Fruit fly (Drosophila melanogaster) whole organism, embryonic: ENCODE results near the gene CG7557.

Experiments used
- CG12071 ChIP-seq: fragments of 200-800 bp; sonication (Bioruptor generic); optimal IDR thresholded peaks from 3 replicates; lab custom pipeline; 2018; ENCODE audit warnings: missing biosample characterization, mild to moderate bottlenecking, missing genetic modification characterization
- CG13287 ChIP-seq: fragments of 200-800 bp; sonication (Bioruptor generic); IDR thresholded peaks from 2 replicates; pipeline ENCODE4 v1.3.6; 2022; ENCODE audit warnings: missing biosample characterization, missing genetic modification characterization; ENCODE audit not compliant: partially characterized antibody
- CG14860 ChIP-seq: fragments of 200-800 bp; sonication (Bioruptor generic); IDR thresholded peaks from 3 replicates; pipeline ENCODE4 v1.3.6; 2022; ENCODE audit warnings: missing biosample characterization, missing genetic modification characterization; ENCODE audit not compliant: partially characterized antibody
- CG15073 ChIP-seq: fragments of 200-800 bp; sonication (Bioruptor generic); optimal IDR thresholded peaks from 2 replicates; lab custom pipeline; 2016; ENCODE audit warnings: missing biosample characterization, missing genetic modification characterization
- CG16863 ChIP-seq: fragments of 200-800 bp; sonication (Bioruptor generic); optimal IDR thresholded peaks from 3 replicates; lab custom pipeline; 2016; ENCODE audit warnings: missing biosample characterization, missing genetic modification characterization
- CG17912 ChIP-seq: fragments of 200-800 bp; sonication (Bioruptor generic); optimal IDR thresholded peaks from 2 replicates; lab custom pipeline; 2018; ENCODE audit warnings: missing biosample characterization, mild to moderate bottlenecking, missing genetic modification characterization
- CG18011 ChIP-seq: fragments of 200-800 bp; sonication (Bioruptor generic); optimal IDR thresholded peaks from 2 replicates; lab custom pipeline; 2017; ENCODE audit warnings: missing biosample characterization, missing genetic modification characterization, mild to moderate bottlenecking, moderate library complexity, missing genotype
- CG18619 ChIP-seq: fragments of 200-800 bp; sonication (Bioruptor generic); optimal IDR thresholded peaks from 3 replicates; lab custom pipeline; 2017; ENCODE audit warnings: missing biosample characterization, mild to moderate bottlenecking, missing genetic modification characterization
- CG5953 ChIP-seq: fragments of 200-800 bp; sonication (Bioruptor generic); IDR thresholded peaks from 2 replicates; pipeline ENCODE4 v1.3.6; 2022; ENCODE audit warnings: missing biosample characterization, missing genetic modification characterization
- CG6175 ChIP-seq: fragments of 200-800 bp; sonication (Bioruptor generic); IDR thresholded peaks from 3 replicates; pipeline ENCODE4 v1.3.6; 2022; ENCODE audit warnings: missing biosample characterization, missing genetic modification characterization
- CG6254 ChIP-seq: fragments of 200-800 bp; sonication (Bioruptor generic); optimal IDR thresholded peaks from 3 replicates; lab custom pipeline; 2017; ENCODE audit warnings: mild to moderate bottlenecking, missing biosample characterization, missing genetic modification reagents, missing genetic modification characterization
- CG7963 ChIP-seq: fragments of 200-800 bp; sonication (Bioruptor generic); IDR thresholded peaks from 3 replicates; pipeline ENCODE4 v1.3.6; 2022; ENCODE audit warnings: missing biosample characterization, missing genetic modification characterization; ENCODE audit not compliant: partially characterized antibody
- CG8290 ChIP-seq, 3 experiments: fragments of 200-800 bp; sonication (Bioruptor generic); optimal IDR thresholded peaks; 2 replicates each; lab custom pipeline; 2016 to 2019; ENCODE audit warnings: missing biosample characterization in 3 of 3, missing genetic modification characterization in 3 of 3, mild to moderate bottlenecking in 2 of 3, moderate library complexity in 1 of 3
- CG9609 ChIP-seq: fragments of 200-800 bp; sonication (Bioruptor generic); optimal IDR thresholded peaks from 3 replicates; lab custom pipeline; 2016; ENCODE audit warnings: missing biosample characterization, missing genetic modification characterization
- Dbx ChIP-seq: fragments of 200-800 bp; sonication (Bioruptor generic); IDR thresholded peaks from 3 replicates; pipeline ENCODE4 v1.3.6; 2022; ENCODE audit warnings: missing biosample characterization, missing genetic modification characterization
- Dfd ChIP-seq, 2 experiments: fragments of >200 bp; optimal IDR thresholded peaks; 2 replicates each; lab custom pipeline; 2017; ENCODE audit warnings: missing biosample characterization in 2 of 2, missing genetic modification characterization in 2 of 2
- Dll ChIP-seq: fragments of 200-800 bp; sonication (Bioruptor generic); IDR thresholded peaks from 4 replicates; pipeline ENCODE4 v1.3.6; 2022; ENCODE audit warnings: missing biosample characterization, missing genetic modification characterization; ENCODE audit not compliant: partially characterized antibody
- H15 ChIP-seq: fragments of 200-800 bp; sonication (Bioruptor generic); IDR thresholded peaks from 3 replicates; pipeline ENCODE4 v1.3.6; 2022; ENCODE audit warnings: missing biosample characterization, missing genetic modification characterization
- HLH3B ChIP-seq: fragments of 200-800 bp; sonication (Bioruptor generic); IDR thresholded peaks from 2 replicates; pipeline ENCODE4 v1.3.6; 2022; ENCODE audit warnings: missing biosample characterization, missing genetic modification characterization
- HLH4C ChIP-seq: fragments of 200-800 bp; sonication (Bioruptor generic); IDR thresholded peaks from 3 replicates; pipeline ENCODE4 v1.3.6; 2022; ENCODE audit warnings: missing biosample characterization, missing genetic modification characterization; ENCODE audit not compliant: partially characterized antibody
- HLHmδ ChIP-seq: fragments of 200-800 bp; sonication (Bioruptor generic); optimal IDR thresholded peaks from 2 replicates; lab custom pipeline; 2018; ENCODE audit warnings: missing biosample characterization, mild to moderate bottlenecking, missing genetic modification characterization, moderate library complexity
- Hsf ChIP-seq: fragments of 200-800 bp; sonication (Bioruptor generic); optimal IDR thresholded peaks from 3 replicates; lab custom pipeline; 2016; ENCODE audit warnings: missing biosample characterization, missing genetic modification characterization
- Lim3 ChIP-seq: fragments of 200-800 bp; sonication (Bioruptor generic); IDR thresholded peaks from 2 replicates; pipeline ENCODE4 v1.3.6; 2022; ENCODE audit warnings: missing biosample characterization, missing genetic modification characterization
- Myb ChIP-seq: fragments of 200-800 bp; sonication (Bioruptor generic); optimal IDR thresholded peaks from 2 replicates; lab custom pipeline; 2016; ENCODE audit warnings: missing biosample characterization, missing genetic modification characterization
- Opbp ChIP-seq: fragments of 200-800 bp; sonication (Bioruptor generic); IDR thresholded peaks from 3 replicates; pipeline ENCODE4 v1.3.6; 2022; ENCODE audit warnings: missing biosample characterization, missing genetic modification characterization; ENCODE audit not compliant: partially characterized antibody
- Six4 ChIP-seq: fragments of 200-800 bp; sonication (Bioruptor generic); optimal IDR thresholded peaks from 2 replicates; lab custom pipeline; 2016; ENCODE audit warnings: missing biosample characterization, missing genetic modification characterization
- Sox102F ChIP-seq: fragments of 200-800 bp; sonication (Bioruptor generic); optimal IDR thresholded peaks from 2 replicates; lab custom pipeline; 2018; ENCODE audit warnings: missing biosample characterization, mild to moderate bottlenecking, missing genetic modification characterization, moderate library complexity
- Stat92E ChIP-seq, 3 experiments: fragments of >200 bp in 2 of 3; fragments of 200-800 bp in 1 of 3; sonication (Bioruptor generic) in 1 of 3; optimal IDR thresholded peaks; 2 replicates each; lab custom pipeline; 2017 to 2019; ENCODE audit warnings: missing biosample characterization in 3 of 3, missing genetic modification characterization in 3 of 3, mild to moderate bottlenecking in 1 of 3, moderate library complexity in 1 of 3
- Taf1 ChIP-seq: fragments of 200-800 bp; sonication (Bioruptor generic); IDR thresholded peaks from 2 replicates; pipeline ENCODE4 v1.3.6; 2022; ENCODE audit warnings: missing biosample characterization, missing genetic modification characterization
- Tbp ChIP-seq: fragments of >200 bp; optimal IDR thresholded peaks from 2 replicates; lab custom pipeline; 2018; ENCODE audit warnings: missing biosample characterization, missing genetic modification characterization
- Xrp1 ChIP-seq: fragments of 200-800 bp; sonication (Bioruptor generic); IDR thresholded peaks from 2 replicates; pipeline ENCODE4 v1.3.6; 2022; ENCODE audit warnings: missing biosample characterization, missing genetic modification characterization
- cad ChIP-seq: fragments of >200 bp; optimal IDR thresholded peaks from 2 replicates; lab custom pipeline; 2017; ENCODE audit warnings: missing biosample characterization, missing genetic modification characterization
- cas ChIP-seq: fragments of 200-800 bp; sonication (Bioruptor generic); IDR thresholded peaks from 2 replicates; pipeline ENCODE4 v1.3.6; 2022; ENCODE audit warnings: missing biosample characterization, missing genetic modification characterization
- cato ChIP-seq: fragments of 200-800 bp; sonication (Bioruptor generic); optimal IDR thresholded peaks from 2 replicates; lab custom pipeline; 2016; ENCODE audit warnings: missing biosample characterization, missing genetic modification characterization, borderline replicate concordance
- caup ChIP-seq: fragments of 200-800 bp; sonication (Bioruptor generic); optimal IDR thresholded peaks from 3 replicates; lab custom pipeline; 2017; ENCODE audit warnings: missing biosample characterization, mild to moderate bottlenecking, missing genetic modification characterization, moderate library complexity; ENCODE audit not compliant: severe bottlenecking
- chn ChIP-seq: fragments of 200-800 bp; sonication (Bioruptor generic); optimal IDR thresholded peaks from 2 replicates; lab custom pipeline; 2016; ENCODE audit warnings: missing biosample characterization, missing genetic modification characterization
- crp ChIP-seq, 2 experiments: fragments of 200-800 bp; sonication (Bioruptor generic); optimal IDR thresholded peaks; 2 replicates in 1 of 2; 3 replicates in 1 of 2; lab custom pipeline; 2017; ENCODE audit warnings: missing biosample characterization in 2 of 2, missing genetic modification characterization in 2 of 2, mild to moderate bottlenecking in 1 of 2, moderate library complexity in 1 of 2
- emc ChIP-seq: fragments of 200-800 bp; sonication (Bioruptor generic); optimal IDR thresholded peaks from 2 replicates; lab custom pipeline; 2016; ENCODE audit warnings: missing biosample characterization, missing genetic modification characterization
- gcm ChIP-seq: fragments of 200-800 bp; sonication (Bioruptor generic); optimal IDR thresholded peaks from 2 replicates; lab custom pipeline; 2019; ENCODE audit warnings: missing biosample characterization, mild to moderate bottlenecking, missing genetic modification characterization, moderate library complexity
- jing ChIP-seq: fragments of 200-800 bp; sonication (Bioruptor generic); optimal IDR thresholded peaks from 2 replicates; lab custom pipeline; 2018; ENCODE audit warnings: missing biosample characterization, mild to moderate bottlenecking, missing genetic modification characterization
- jumu ChIP-seq: fragments of 200-800 bp; sonication (Bioruptor generic); optimal IDR thresholded peaks from 3 replicates; lab custom pipeline; 2016; ENCODE audit warnings: missing biosample characterization, missing genetic modification characterization
- lab ChIP-seq: fragments of 200-800 bp; sonication (Bioruptor generic); optimal IDR thresholded peaks from 3 replicates; lab custom pipeline; 2017; ENCODE audit warnings: missing biosample characterization, missing genetic modification characterization, mild to moderate bottlenecking, moderate library complexity, missing genetic modification reagents
- lilli ChIP-seq: fragments of 200-800 bp; sonication (Bioruptor generic); optimal IDR thresholded peaks from 3 replicates; lab custom pipeline; 2016; ENCODE audit warnings: missing biosample characterization, missing genetic modification characterization
- lmd ChIP-seq: fragments of 200-800 bp; sonication (Bioruptor generic); IDR thresholded peaks from 2 replicates; pipeline ENCODE4 v1.3.6; 2022; ENCODE audit warnings: missing biosample characterization, missing genetic modification characterization
- nmo ChIP-seq: fragments of 200-800 bp; sonication (Bioruptor generic); optimal IDR thresholded peaks from 2 replicates; lab custom pipeline; 2018; ENCODE audit warnings: missing biosample characterization, mild to moderate bottlenecking, missing genetic modification characterization, moderate library complexity
- pb ChIP-seq: fragments of 200-800 bp; sonication (Bioruptor generic); optimal IDR thresholded peaks from 3 replicates; lab custom pipeline; 2016; ENCODE audit warnings: missing biosample characterization, missing genetic modification characterization
- tin ChIP-seq: fragments of 200-800 bp; sonication (Bioruptor generic); optimal IDR thresholded peaks from 3 replicates; lab custom pipeline; 2016; ENCODE audit warnings: missing biosample characterization, missing genetic modification characterization
- tio ChIP-seq: fragments of 200-800 bp; sonication (Bioruptor generic); optimal IDR thresholded peaks from 2 replicates; lab custom pipeline; 2017; ENCODE audit warnings: missing biosample characterization, missing genetic modification characterization, inconsistent platforms
- tup ChIP-seq: fragments of 200-800 bp; sonication (Bioruptor generic); optimal IDR thresholded peaks from 2 replicates; lab custom pipeline; 2016; ENCODE audit warnings: missing biosample characterization, mild to moderate bottlenecking, missing genetic modification characterization, moderate library complexity
- wdn ChIP-seq: fragments of 200-800 bp; sonication (Bioruptor generic); IDR thresholded peaks from 2 replicates; pipeline ENCODE4 v1.3.6; 2022; ENCODE audit warnings: missing biosample characterization, missing genetic modification characterization

Gene CG7557

dm6 chr3L:11448935-11449334, 4.0 kb downstream of the CG7557 start (continued):
- TF ChIP-seq Tbp (GFP tag; lab: Kevin White, UChicago) (no peak), cato (GFP tag; lab: Kevin White, UChicago) (no peak), caup (GFP tag; lab: Kevin White, UChicago) (peak; percentile 33), lilli (GFP tag; lab: Kevin White, UChicago) (peak; percentile 57), pb (GFP tag; lab: Kevin White, UChicago) (peak; percentile 17), CG9609 (GFP tag; lab: Kevin White, UChicago) (peak; percentile 42), Hsf (GFP tag; lab: Kevin White, UChicago) (peak; percentile 52), cas (no peak), jumu (peak; percentile 42), CG14860 (no peak), Six4 (peak; percentile 20), Lim3 (GFP tag; lab: Robert Waterston, UW) (peak; percentile 21; the same call in 1 of the 2 replicates), lmd (GFP tag; lab: Robert Waterston, UW) (peak; percentile 61), CG15073 (no peak), CG7963 (GFP tag; lab: Robert Waterston, UW) (no peak), CG16863 (GFP tag; lab: Kevin White, UChicago) (peak; percentile 57), Taf1 (GFP tag; lab: Robert Waterston, UW) (no peak), CG13287 (GFP tag; lab: Robert Waterston, UW) (no peak), CG12071 (GFP tag; lab: Kevin White, UChicago) (no peak), jing (peak; percentile 48), tio (GFP tag; lab: Kevin White, UChicago) (peak; percentile 54), CG5953 (GFP tag; lab: Robert Waterston, UW) (0 out of 2 replicates have a peak, but pooled peaks have one; percentile 49), tin (peak; percentile 64), Dbx (GFP tag; lab: Robert Waterston, UW) (peak; percentile 44; the same call in 1 of the 3 replicates), CG17912 (GFP tag; lab: Kevin White, UChicago) (no peak), cad (GFP tag; lab: Kevin White, UChicago) (no peak), Sox102F (GFP tag; lab: Kevin White, UChicago) (peak; percentile 63), Stat92E (GFP tag; optimal IDR thresholded peaks at IDR 0.05; lab: Kevin White, UChicago) (no peak), tup (GFP tag; lab: Kevin White, UChicago) (no peak), Xrp1 (GFP tag; lab: Robert Waterston, UW) (peak; percentile 66), CG6254 (GFP tag; lab: Kevin White, UChicago) (peak; percentile 38), emc (GFP tag; lab: Kevin White, UChicago) (peak; percentile 37), Myb (GFP tag; lab: Kevin White, UChicago) (peak; percentile 17), chn (GFP tag; lab: Kevin White, UChicago) (peak; percentile 54), lab (GFP tag; lab: Kevin White, UChicago) (peak; percentile 67), H15 (GFP tag; lab: Robert Waterston, UW) (peak; percentile 52; the same call in 1 of the 3 replicates), wdn (GFP tag; lab: Robert Waterston, UW) (peak; percentile 55; the same call in 1 of the 2 replicates), Dfd (GFP tag; optimal IDR thresholded peaks at IDR 0.05; lab: Kevin White, UChicago) (no peak), CG18619 (GFP tag; lab: Kevin White, UChicago) (peak; percentile 31), CG6175 (GFP tag; lab: Robert Waterston, UW) (no peak), crp (GFP tag; optimal IDR thresholded peaks at IDR 0.05; lab: Kevin White, UChicago) (no peak), HLH4C (GFP tag; lab: Robert Waterston, UW) (no peak), nmo (peak; percentile 56), CG18011 (GFP tag; lab: Kevin White, UChicago) (no peak), Dll (GFP tag; lab: Robert Waterston, UW) (no peak), HLHmδ (no peak), HLH3B (GFP tag; lab: Robert Waterston, UW) (peak; percentile 71), Opbp (GFP tag; lab: Robert Waterston, UW) (no peak), CG8290 (GFP tag; optimal IDR thresholded peaks at IDR 0.05; lab: Kevin White, UChicago) (no peak), CG8290 (tag; optimal IDR thresholded peaks at IDR 0.05; lab: Kevin White, UChicago) (no peak), gcm (GFP tag; lab: Kevin White, UChicago) (no peak)
